Worm (Caenorhabditis elegans) whole organism, L1 larva: ENCODE measurements around the gene cmd-1.
A peak's percentile ranks its signal among the peaks of the same experiment; 100 is the strongest.

Source experiments
- F16B12.6 ChIP-seq: fragments of 150-350 bp; optimal IDR thresholded peaks from 2 replicates; lab custom pipeline; 2014; ENCODE audit warnings: missing biosample characterization, missing genetic modification characterization
- aly-2 ChIP-seq: fragments of 150-350 bp; optimal IDR thresholded peaks from 2 replicates; lab custom pipeline; 2014; ENCODE audit warnings: missing biosample characterization, missing genetic modification characterization
- ceh-63 ChIP-seq: fragments of 200-800 bp; sonication (Bioruptor generic); optimal IDR thresholded peaks from 2 replicates; lab custom pipeline; 2018; ENCODE audit warnings: mild to moderate bottlenecking, missing genetic modification characterization, missing compliant biosample characterization
- ceh-8 ChIP-seq: fragments of 200-800 bp; sonication (Bioruptor generic); optimal IDR thresholded peaks from 2 replicates; lab custom pipeline; 2018; ENCODE audit warnings: mild to moderate bottlenecking, missing genetic modification characterization, moderate library complexity, missing compliant biosample characterization
- ceh-88 ChIP-seq: fragments of 200-800 bp; sonication (Bioruptor generic); IDR thresholded peaks from 2 replicates; pipeline ENCODE4 v1.3.6; 2022; ENCODE audit warnings: missing genetic modification characterization, missing compliant biosample characterization
- dpl-1 ChIP-seq, 3 experiments: fragments of 150-350 bp in 2 of 3; sonication (generic microtip) in 1 of 3; optimal IDR thresholded peaks; 2 replicates each; lab custom pipeline; 2014 to 2017; ENCODE audit warnings: missing biosample characterization in 3 of 3, missing genetic modification characterization in 3 of 3, missing genetic modification reagents in 3 of 3
- dsc-1 ChIP-seq: sonication (generic microtip); optimal IDR thresholded peaks from 2 replicates; lab custom pipeline; 2016; ENCODE audit warnings: mild to moderate bottlenecking, missing genetic modification characterization, missing compliant biosample characterization
- efl-1 ChIP-seq, 4 experiments: fragments of 150-350 bp; optimal IDR thresholded peaks in 3 of 4; peaks in 1 of 4; 1 replicate in 1 of 4; 2 replicates in 3 of 4; lab custom pipeline; 2014; ENCODE audit warnings: missing biosample characterization in 2 of 4, missing genetic modification characterization in 2 of 4, missing genetic modification reagents in 2 of 4
- efl-3 ChIP-seq: fragments of 200-800 bp; sonication (Bioruptor generic); optimal IDR thresholded peaks from 2 replicates; lab custom pipeline; 2018; ENCODE audit warnings: mild to moderate bottlenecking, missing genetic modification characterization, missing compliant biosample characterization
- elt-2 ChIP-seq: sonication (generic microtip); optimal IDR thresholded peaks from 2 replicates; lab custom pipeline; 2016; ENCODE audit warnings: missing genetic modification characterization, mild to moderate bottlenecking, inconsistent platforms, missing compliant biosample characterization, missing genetic modification reagents
- fkh-4 ChIP-seq: sonication (generic microtip); optimal IDR thresholded peaks from 2 replicates; lab custom pipeline; 2016; ENCODE audit warnings: missing compliant biosample characterization, missing genetic modification characterization, borderline replicate concordance
- fos-1 ChIP-seq: fragments of 150-350 bp; optimal IDR thresholded peaks from 2 replicates; lab custom pipeline; 2014; ENCODE audit warnings: missing biosample characterization, missing genetic modification characterization
- hlh-4 ChIP-seq: sonication (generic microtip); optimal IDR thresholded peaks from 2 replicates; lab custom pipeline; 2016; ENCODE audit warnings: mild to moderate bottlenecking, missing genetic modification characterization, missing compliant biosample characterization
- isw-1 ChIP-seq: fragments of 200-800 bp; sonication (Bioruptor generic); IDR thresholded peaks from 2 replicates; pipeline ENCODE4 v1.3.6; 2022; ENCODE audit warnings: missing genetic modification characterization, missing compliant biosample characterization
- lin-13 ChIP-seq: fragments of 150-350 bp; optimal IDR thresholded peaks from 2 replicates; lab custom pipeline; 2014; ENCODE audit warnings: missing biosample characterization, missing genetic modification reagents, missing genetic modification characterization
- lin-14 ChIP-seq: fragments of 200-800 bp; sonication (Bioruptor generic); optimal IDR thresholded peaks from 2 replicates; lab custom pipeline; 2018; ENCODE audit warnings: mild to moderate bottlenecking, missing genetic modification characterization, moderate library complexity, missing compliant biosample characterization
- lin-15B ChIP-seq: fragments of 150-350 bp; sonication (generic microtip); optimal IDR thresholded peaks from 3 replicates; lab custom pipeline; 2014; ENCODE audit warnings: missing biosample characterization, missing genetic modification characterization
- lin-35 ChIP-seq, 2 experiments: fragments of 150-350 bp; optimal IDR thresholded peaks; 2 replicates each; lab custom pipeline; 2014; ENCODE audit warnings: missing biosample characterization in 2 of 2, missing genetic modification characterization in 2 of 2, missing genetic modification reagents in 2 of 2
- lsy-2 ChIP-seq, 2 experiments: fragments of 150-350 bp; optimal IDR thresholded peaks; 2 replicates each; lab custom pipeline; 2014; ENCODE audit warnings: missing biosample characterization in 2 of 2, missing genetic modification characterization in 2 of 2
- mab-9 ChIP-seq: fragments of 200-800 bp; sonication (Bioruptor generic); IDR thresholded peaks from 2 replicates; pipeline ENCODE4 v1.3.6; 2022; ENCODE audit warnings: missing genetic modification reagents, missing genetic modification characterization, missing compliant biosample characterization
- mdl-1 ChIP-seq, 2 experiments: fragments of 150-350 bp; optimal IDR thresholded peaks; 2 replicates each; lab custom pipeline; 2014 to 2017; ENCODE audit warnings: missing biosample characterization in 2 of 2, missing genetic modification characterization in 2 of 2, inconsistent platforms in 1 of 2
- mef-2 ChIP-seq: fragments of 150-350 bp; optimal IDR thresholded peaks from 2 replicates; lab custom pipeline; 2014; ENCODE audit warnings: missing biosample characterization, missing genetic modification characterization
- mep-1 ChIP-seq: fragments of 150-350 bp; optimal IDR thresholded peaks from 2 replicates; lab custom pipeline; 2014; ENCODE audit warnings: missing biosample characterization, missing genetic modification characterization
- nhr-11 ChIP-seq: fragments of 150-350 bp; optimal IDR thresholded peaks from 2 replicates; lab custom pipeline; 2014; ENCODE audit warnings: missing biosample characterization, missing genetic modification characterization
- nhr-19 ChIP-seq: fragments of 200-800 bp; sonication (Bioruptor generic); conservative IDR thresholded peaks from 2 replicates; pipeline ENCODE4 v1.3.6; 2022; ENCODE audit warnings: missing genetic modification characterization, missing compliant biosample characterization
- nhr-20 ChIP-seq: sonication (generic microtip); optimal IDR thresholded peaks from 2 replicates; lab custom pipeline; 2016; ENCODE audit warnings: mild to moderate bottlenecking, missing genetic modification characterization, missing compliant biosample characterization
- nhr-47 ChIP-seq: sonication (generic microtip); optimal IDR thresholded peaks from 2 replicates; lab custom pipeline; 2016; ENCODE audit warnings: mild to moderate bottlenecking, missing genetic modification characterization, moderate library complexity, missing compliant biosample characterization
- nhr-71 ChIP-seq: sonication (generic microtip); optimal IDR thresholded peaks from 2 replicates; lab custom pipeline; 2016; ENCODE audit warnings: mild to moderate bottlenecking, missing genetic modification characterization, moderate library complexity, missing compliant biosample characterization
- nhr-85 ChIP-seq: sonication (generic microtip); peaks from one replicate; lab custom pipeline; 2016; ENCODE audit warnings: missing genetic modification characterization, inconsistent platforms, missing compliant biosample characterization
- nhr-90 ChIP-seq: sonication (generic microtip); optimal IDR thresholded peaks from 2 replicates; lab custom pipeline; 2016; ENCODE audit warnings: mild to moderate bottlenecking, missing genetic modification characterization, missing compliant biosample characterization; ENCODE audit not compliant: poor library complexity
- skn-1 ChIP-seq: fragments of 150-350 bp; optimal IDR thresholded peaks from 2 replicates; lab custom pipeline; 2014; ENCODE audit warnings: missing biosample characterization, missing genetic modification characterization
- snpc-4 ChIP-seq: fragments of 150-350 bp; optimal IDR thresholded peaks from 2 replicates; lab custom pipeline; 2014; ENCODE audit warnings: missing biosample characterization, missing genetic modification characterization
- snu-23 ChIP-seq: sonication (generic microtip); optimal IDR thresholded peaks from 2 replicates; lab custom pipeline; 2016; ENCODE audit warnings: missing genetic modification characterization, missing compliant biosample characterization
- sox-4 ChIP-seq: sonication (generic microtip); optimal IDR thresholded peaks from 2 replicates; lab custom pipeline; 2016; ENCODE audit warnings: missing genetic modification characterization, missing compliant biosample characterization
- sptf-1 ChIP-seq: fragments of 150-350 bp; optimal IDR thresholded peaks from 2 replicates; lab custom pipeline; 2014; ENCODE audit warnings: missing biosample characterization, missing genetic modification characterization
- swsn-7 ChIP-seq: sonication (generic microtip); optimal IDR thresholded peaks from 2 replicates; lab custom pipeline; 2016; ENCODE audit warnings: missing genetic modification characterization, missing compliant biosample characterization
- tbx-2 ChIP-seq: sonication (generic microtip); optimal IDR thresholded peaks from 2 replicates; lab custom pipeline; 2016; ENCODE audit warnings: missing genetic modification characterization, missing compliant biosample characterization
- unc-30 ChIP-seq: sonication (generic microtip); optimal IDR thresholded peaks from 2 replicates; lab custom pipeline; 2017; ENCODE audit warnings: missing biosample characterization, missing genetic modification characterization
- unc-98 ChIP-seq: fragments of 200-800 bp; sonication (Bioruptor generic); IDR thresholded peaks from 2 replicates; pipeline ENCODE4 v1.3.6; 2022; ENCODE audit warnings: missing genetic modification characterization, missing compliant biosample characterization
- xbp-1 ChIP-seq: sonication (generic microtip); optimal IDR thresholded peaks from 2 replicates; lab custom pipeline; 2016; ENCODE audit warnings: missing genetic modification characterization, missing compliant biosample characterization
- ztf-4 ChIP-seq: fragments of 150-350 bp; optimal IDR thresholded peaks from 2 replicates; lab custom pipeline; 2014; ENCODE audit warnings: missing biosample characterization, missing genetic modification characterization

The cmd-1 gene

ce11 chrV:1199219-1199889 lies 43.3 kb downstream of the cmd-1 start, which contains the start of gene Y50D4A.6:
Y50D4A.6 (minus strand) TSS chrV:1199269.
- TF ChIP-seq lin-15B (no peak), ztf-4 (tag; lab: Kevin White, UChicago) (no peak), xbp-1 (tag; lab: Kevin White, UChicago) (no peak), aly-2 (tag; lab: Kevin White, UChicago) (no peak), unc-30 (tag; lab: Kevin White, UChicago) (no peak), lin-13 (GFP tag; lab: Kevin White, UChicago) (no peak), hlh-4 (tag; lab: Kevin White, UChicago) (no peak), nhr-19 (GFP tag; lab: Robert Waterston, UW) (no peak), sox-4 (no peak), ceh-63 (no peak), fos-1 (tag; lab: Kevin White, UChicago) (no peak), snpc-4 (tag; lab: Kevin White, UChicago) (peak; percentile 19), nhr-20 (no peak), mep-1 (tag; lab: Kevin White, UChicago) (no peak), ceh-8 (peak; percentile 41), unc-98 (GFP tag; lab: Robert Waterston, UW) (no peak)

DNA sequence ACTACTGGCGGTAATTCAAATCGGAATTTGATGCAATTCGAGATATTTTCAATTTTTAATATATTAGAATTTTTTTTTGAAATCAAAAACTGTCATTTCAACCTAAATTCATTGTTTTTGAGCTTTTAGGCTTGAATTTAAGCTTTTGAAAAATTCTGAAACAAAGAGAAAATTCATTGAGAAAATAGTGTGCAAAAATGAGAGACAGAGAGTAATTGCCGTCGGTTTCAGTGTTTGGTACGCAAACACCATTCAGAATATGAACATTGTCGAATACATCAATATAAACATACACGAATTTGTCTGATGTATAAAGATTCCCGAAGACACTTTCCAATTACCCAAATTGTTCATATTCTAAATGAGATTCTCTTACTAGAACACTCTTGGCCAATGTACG lies 45.6 kb downstream of the cmd-1 start:
- no peak for TF ChIP-seq lin-14
- TF ChIP-seq fos-1 (tag; lab: Kevin White, UChicago), result no peak
- TF ChIP-seq efl-1 (optimal IDR thresholded peaks at IDR 0.05; lab: Kevin White, UChicago), result peak in 1 of 2 experiments; percentile 58
- TF ChIP-seq efl-1 (GFP tag; optimal IDR thresholded peaks at IDR 0.05 in 1 of 2; lab: Kevin White, UChicago), result peak; percentile 61 to 94
- TF ChIP-seq dpl-1 (GFP tag; optimal IDR thresholded peaks at IDR 0.05; lab: Kevin White, UChicago), result peak in 1 of 3 experiments; percentile 42
- no peak for TF ChIP-seq mdl-1 (tag; optimal IDR thresholded peaks at IDR 0.05; lab: Kevin White, UChicago)
- TF ChIP-seq isw-1 (GFP tag; lab: Robert Waterston, UW), result no peak
- no peak for TF ChIP-seq dsc-1 (tag; lab: Kevin White, UChicago)
- no peak for TF ChIP-seq fkh-4 (tag; lab: Kevin White, UChicago)
- no peak for TF ChIP-seq sptf-1
- peak in 1 of 2 experiments; percentile 26 for TF ChIP-seq lsy-2 (tag; optimal IDR thresholded peaks at IDR 0.05; lab: Kevin White, UChicago)
- no peak for TF ChIP-seq mab-9
- peak; percentile 0 to 48 for TF ChIP-seq lin-35 (GFP tag; optimal IDR thresholded peaks at IDR 0.05; lab: Kevin White, UChicago)
- TF ChIP-seq nhr-71, result peak; percentile 23
- TF ChIP-seq elt-2 (tag; lab: Kevin White, UChicago), result no peak
- no peak for TF ChIP-seq skn-1 (tag; lab: Kevin White, UChicago)
- TF ChIP-seq F16B12.6 (tag; lab: Kevin White, UChicago), result peak; percentile 72
- peak; percentile 54 for TF ChIP-seq nhr-85 (tag; lab: Kevin White, UChicago)
- TF ChIP-seq sox-4, result no peak
- peak; percentile 27 for TF ChIP-seq snu-23 (GFP tag; lab: Kevin White, UChicago)
- no peak for TF ChIP-seq hlh-4 (tag; lab: Kevin White, UChicago)
- no peak for TF ChIP-seq mef-2 (tag; lab: Kevin White, UChicago)
- peak; percentile 8 for TF ChIP-seq lin-15B
- peak; percentile 10 for TF ChIP-seq nhr-20

DNA sequence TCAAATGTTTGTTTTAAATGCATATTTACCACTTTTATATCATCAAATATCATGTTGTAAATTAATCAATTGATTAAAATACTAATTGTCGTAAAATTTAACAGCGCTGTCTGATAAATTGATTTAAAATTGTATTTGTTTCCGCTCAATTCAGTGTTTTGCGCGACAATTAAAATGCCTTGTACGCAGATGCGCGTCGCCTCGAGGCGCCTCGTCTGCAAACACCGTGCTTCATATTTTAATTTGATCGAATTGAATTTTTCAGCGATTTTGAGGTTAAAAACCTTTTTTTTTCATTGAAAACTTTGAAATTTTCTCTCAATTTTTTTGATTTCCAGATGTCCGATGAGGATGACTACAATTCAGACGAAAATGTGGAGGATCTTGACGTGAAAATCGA lies 50.9 kb downstream of the cmd-1 start, which contains the start of gene Y50D4A.5:
Gene Y50D4A.5, plus strand, starts transcription at position 337 of the 400 bp plus-strand sequence.
- TF ChIP-seq ceh-88 (GFP tag; lab: Robert Waterston, UW) (0 out of 2 replicates have a peak, but pooled peaks have one; percentile 9), F16B12.6 (tag; lab: Kevin White, UChicago) (peak; percentile 78), isw-1 (GFP tag; lab: Robert Waterston, UW) (peak; percentile 45), lin-35 (GFP tag; optimal IDR thresholded peaks at IDR 0.05; lab: Kevin White, UChicago) (peak; percentile 24 to 80), nhr-11 (tag; lab: Kevin White, UChicago) (no peak), swsn-7 (peak; percentile 12), nhr-47 (tag; lab: Kevin White, UChicago) (peak; percentile 47), lsy-2 (tag; optimal IDR thresholded peaks at IDR 0.05; lab: Kevin White, UChicago) (peak in 1 of 2 experiments; percentile 53), nhr-90 (tag; lab: Kevin White, UChicago) (peak; percentile 7), ceh-63 (no peak), nhr-19 (GFP tag; lab: Robert Waterston, UW) (peak; percentile 58), efl-1 (optimal IDR thresholded peaks at IDR 0.05; lab: Kevin White, UChicago) (peak in 1 of 2 experiments; percentile 66), efl-1 (GFP tag; optimal IDR thresholded peaks at IDR 0.05 in 1 of 2; lab: Kevin White, UChicago) (peak; percentile 72 to 96), dpl-1 (GFP tag; optimal IDR thresholded peaks at IDR 0.05; lab: Kevin White, UChicago) (peak; percentile 46 to 75 (median 65)), snu-23 (GFP tag; lab: Kevin White, UChicago) (peak; percentile 36), efl-3 (GFP tag; lab: Kevin White, UChicago) (no peak), dsc-1 (tag; lab: Kevin White, UChicago) (peak; percentile 31), tbx-2 (tag; lab: Kevin White, UChicago) (peak; percentile 28), nhr-20 (peak; percentile 14), xbp-1 (tag; lab: Kevin White, UChicago) (peak; percentile 11), skn-1 (tag; lab: Kevin White, UChicago) (no peak)
